Fruit fly (Drosophila melanogaster) whole organism, embryonic: ENCODE results near the gene CG2854.

Source experiments
- Asciz ChIP-seq: fragments of 200-800 bp; sonication (Bioruptor generic); optimal IDR thresholded peaks from 2 replicates; lab custom pipeline; 2017; ENCODE audit warnings: missing biosample characterization, mild to moderate bottlenecking, missing genetic modification characterization, missing genetic modification reagents
- Bteb2 ChIP-seq: fragments of 200-800 bp; sonication (Bioruptor generic); optimal IDR thresholded peaks from 2 replicates; lab custom pipeline; 2016; ENCODE audit warnings: missing biosample characterization, missing genetic modification characterization
- CG10209 ChIP-seq: fragments of 200-800 bp; sonication (Bioruptor generic); optimal IDR thresholded peaks from 3 replicates; lab custom pipeline; 2017; ENCODE audit warnings: missing biosample characterization, mild to moderate bottlenecking, missing genetic modification characterization, missing genetic modification reagents
- CG10274 ChIP-seq: fragments of 200-800 bp; sonication (Bioruptor generic); optimal IDR thresholded peaks from 3 replicates; lab custom pipeline; 2017; ENCODE audit warnings: missing biosample characterization, mild to moderate bottlenecking, missing genetic modification characterization
- CG10543 ChIP-seq: fragments of 200-800 bp; sonication (Bioruptor generic); optimal IDR thresholded peaks from 3 replicates; lab custom pipeline; 2017; ENCODE audit warnings: missing biosample characterization, mild to moderate bottlenecking, missing genetic modification characterization, moderate library complexity
- CG10565 ChIP-seq: fragments of 200-800 bp; sonication (Bioruptor generic); optimal IDR thresholded peaks from 3 replicates; lab custom pipeline; 2016; ENCODE audit warnings: missing biosample characterization, mild to moderate bottlenecking, missing genetic modification characterization
- CG1602 ChIP-seq: fragments of 200-800 bp; sonication (Bioruptor generic); optimal IDR thresholded peaks from 3 replicates; lab custom pipeline; 2016; ENCODE audit warnings: missing biosample characterization, missing genetic modification characterization
- CG16779 ChIP-seq: fragments of 200-800 bp; sonication (Bioruptor generic); IDR thresholded peaks from 2 replicates; pipeline ENCODE4 v1.3.6; 2022; ENCODE audit warnings: missing biosample characterization, missing genetic modification characterization
- CG18262 ChIP-seq: fragments of 200-800 bp; optimal IDR thresholded peaks from 3 replicates; lab custom pipeline; 2019; ENCODE audit warnings: missing biosample characterization, mild to moderate bottlenecking, missing genetic modification characterization, moderate library complexity
- CG2889 ChIP-seq: fragments of 200-800 bp; sonication (Bioruptor generic); IDR thresholded peaks from 3 replicates; pipeline ENCODE4 v1.3.6; 2022; ENCODE audit warnings: missing biosample characterization, missing genetic modification characterization
- CG3065 ChIP-seq: fragments of 200-800 bp; sonication (Bioruptor generic); optimal IDR thresholded peaks from 2 replicates; lab custom pipeline; 2016; ENCODE audit warnings: missing biosample characterization, missing genetic modification characterization
- CG3407 ChIP-seq: fragments of 200-800 bp; sonication (Bioruptor generic); optimal IDR thresholded peaks from 2 replicates; lab custom pipeline; 2018; ENCODE audit warnings: missing biosample characterization, mild to moderate bottlenecking, missing genetic modification characterization
- CG3838 ChIP-seq: fragments of 200-800 bp; sonication (Bioruptor generic); optimal IDR thresholded peaks from 3 replicates; lab custom pipeline; 2016; ENCODE audit warnings: missing biosample characterization, missing genetic modification characterization
- CG4282 ChIP-seq: fragments of 200-800 bp; sonication (Bioruptor generic); optimal IDR thresholded peaks from 2 replicates; lab custom pipeline; 2016; ENCODE audit warnings: missing biosample characterization, missing genetic modification characterization
- CG4360 ChIP-seq: fragments of 200-800 bp; sonication (Bioruptor generic); IDR thresholded peaks from 2 replicates; pipeline ENCODE4 v1.3.6; 2022; ENCODE audit warnings: missing biosample characterization, missing genetic modification characterization
- CG4707 ChIP-seq: fragments of 200-800 bp; sonication (Bioruptor generic); optimal IDR thresholded peaks from 2 replicates; lab custom pipeline; 2018; ENCODE audit warnings: missing biosample characterization, mild to moderate bottlenecking, missing genetic modification characterization, moderate library complexity
- CG4820 ChIP-seq: fragments of 200-800 bp; sonication (Bioruptor generic); optimal IDR thresholded peaks from 3 replicates; lab custom pipeline; 2016; ENCODE audit warnings: missing biosample characterization, missing genetic modification characterization
- CG5245 ChIP-seq: fragments of 200-800 bp; sonication (Bioruptor generic); optimal IDR thresholded peaks from 3 replicates; lab custom pipeline; 2016; ENCODE audit warnings: missing biosample characterization, missing genetic modification characterization
- CG6683 ChIP-seq: fragments of 200-800 bp; sonication (Bioruptor generic); optimal IDR thresholded peaks from 2 replicates; lab custom pipeline; 2017; ENCODE audit warnings: missing biosample characterization, mild to moderate bottlenecking, missing genetic modification characterization, missing genetic modification reagents
- CG6813 ChIP-seq: fragments of 200-800 bp; sonication (Bioruptor generic); optimal IDR thresholded peaks from 2 replicates; lab custom pipeline; 2017; ENCODE audit warnings: missing biosample characterization, missing genetic modification characterization, mild to moderate bottlenecking, moderate library complexity, missing genetic modification reagents
- CG7357 ChIP-seq: fragments of 200-800 bp; sonication (Bioruptor generic); IDR thresholded peaks from 3 replicates; pipeline ENCODE4 v1.3.6; 2022; ENCODE audit warnings: missing biosample characterization, missing genetic modification characterization
- Dfd ChIP-seq, 2 experiments: fragments of >200 bp; optimal IDR thresholded peaks; 2 replicates each; lab custom pipeline; 2017; ENCODE audit warnings: missing biosample characterization in 2 of 2, missing genetic modification characterization in 2 of 2
- Doc2 ChIP-seq: fragments of 200-800 bp; sonication (Bioruptor generic); IDR thresholded peaks from 2 replicates; pipeline ENCODE4 v1.3.6; 2022; ENCODE audit warnings: missing biosample characterization, missing genetic modification characterization
- E2f2 ChIP-seq: fragments of 200-800 bp; sonication (Bioruptor generic); IDR thresholded peaks from 2 replicates; pipeline ENCODE4 v1.3.6; 2022; ENCODE audit warnings: missing biosample characterization, missing genetic modification characterization
- Fer3 ChIP-seq: fragments of 200-800 bp; sonication (Bioruptor generic); optimal IDR thresholded peaks from 2 replicates; lab custom pipeline; 2018; ENCODE audit warnings: missing biosample characterization, mild to moderate bottlenecking, missing genetic modification characterization, moderate library complexity
- Hsf ChIP-seq: fragments of 200-800 bp; sonication (Bioruptor generic); optimal IDR thresholded peaks from 3 replicates; lab custom pipeline; 2016; ENCODE audit warnings: missing biosample characterization, missing genetic modification characterization
- MTF-1 ChIP-seq: fragments of 200-800 bp; sonication (Bioruptor generic); optimal IDR thresholded peaks from 2 replicates; lab custom pipeline; 2018; ENCODE audit warnings: missing biosample characterization, mild to moderate bottlenecking, missing genetic modification characterization, borderline replicate concordance
- Mes4 ChIP-seq: fragments of 200-800 bp; sonication (Bioruptor generic); optimal IDR thresholded peaks from 2 replicates; lab custom pipeline; 2016; ENCODE audit warnings: missing biosample characterization, missing genetic modification characterization
- Mrtf ChIP-seq: fragments of 200-800 bp; sonication (Bioruptor generic); IDR thresholded peaks from 3 replicates; pipeline ENCODE4 v1.3.6; 2022; ENCODE audit warnings: missing biosample characterization, missing genetic modification characterization
- Poxn ChIP-seq: fragments of 200-800 bp; sonication (Bioruptor generic); IDR thresholded peaks from 2 replicates; pipeline ENCODE4 v1.3.6; 2022; ENCODE audit warnings: missing biosample characterization, missing genetic modification characterization
- Side ChIP-seq: fragments of 200-800 bp; sonication (Bioruptor generic); optimal IDR thresholded peaks from 2 replicates; lab custom pipeline; 2016; ENCODE audit warnings: missing biosample characterization, missing genetic modification characterization
- Vsx1 ChIP-seq: fragments of 200-800 bp; sonication (Bioruptor generic); optimal IDR thresholded peaks from 2 replicates; lab custom pipeline; 2017; ENCODE audit warnings: missing biosample characterization, mild to moderate bottlenecking, missing genetic modification characterization, missing genetic modification reagents
- YL-1 ChIP-seq: fragments of 200-800 bp; sonication (Bioruptor generic); optimal IDR thresholded peaks from 3 replicates; lab custom pipeline; 2017; ENCODE audit warnings: missing biosample characterization, mild to moderate bottlenecking, missing genetic modification characterization
- chif ChIP-seq, 2 experiments: fragments of 200-800 bp; sonication (Bioruptor generic); optimal IDR thresholded peaks; 3 replicates each; lab custom pipeline; 2016; ENCODE audit warnings: missing biosample characterization in 2 of 2, missing genetic modification characterization in 2 of 2
- chm ChIP-seq: fragments of 200-800 bp; sonication (Bioruptor generic); IDR thresholded peaks from 2 replicates; pipeline ENCODE4 v1.3.6; 2022; ENCODE audit warnings: missing biosample characterization, missing genetic modification characterization
- corto ChIP-seq: fragments of 200-800 bp; sonication (Bioruptor generic); optimal IDR thresholded peaks from 2 replicates; lab custom pipeline; 2016; ENCODE audit warnings: missing biosample characterization, mild to moderate bottlenecking, missing genetic modification characterization, moderate library complexity
- ems ChIP-seq: fragments of 200-800 bp; sonication (Bioruptor generic); optimal IDR thresholded peaks from 3 replicates; lab custom pipeline; 2016; ENCODE audit warnings: missing biosample characterization, missing genetic modification characterization
- fu2 ChIP-seq: fragments of 200-800 bp; sonication (Bioruptor generic); optimal IDR thresholded peaks from 2 replicates; lab custom pipeline; 2016; ENCODE audit warnings: missing biosample characterization, missing genetic modification characterization
- hkb ChIP-seq, 2 experiments: fragments of 200-800 bp in 1 of 2; fragments of >200 bp in 1 of 2; sonication (Bioruptor generic) in 1 of 2; IDR thresholded peaks in 1 of 2; optimal IDR thresholded peaks in 1 of 2; 2 replicates each; pipeline versions ENCODE4 v1.3.6 to Lab custom; 2017 to 2022; ENCODE audit warnings: missing biosample characterization in 1 of 2, missing genetic modification characterization in 1 of 2
- inv ChIP-seq: fragments of 200-800 bp; sonication (Bioruptor generic); IDR thresholded peaks from 2 replicates; pipeline ENCODE4 v1.3.6; 2022; ENCODE audit warnings: missing biosample characterization, missing genetic modification characterization; ENCODE audit not compliant: partially characterized antibody
- lov ChIP-seq, 2 experiments: fragments of 200-800 bp in 1 of 2; fragments of >200 bp in 1 of 2; sonication (Bioruptor generic) in 1 of 2; IDR thresholded peaks in 1 of 2; optimal IDR thresholded peaks in 1 of 2; 2 replicates in 1 of 2; 3 replicates in 1 of 2; pipeline versions ENCODE4 v1.3.6 to Lab custom; 2017 to 2022; ENCODE audit warnings: missing biosample characterization in 1 of 2, missing genetic modification characterization in 1 of 2
- oc ChIP-seq: fragments of 200-800 bp; sonication (Bioruptor generic); optimal IDR thresholded peaks from 2 replicates; lab custom pipeline; 2018; ENCODE audit warnings: missing biosample characterization, mild to moderate bottlenecking, missing genetic modification characterization, moderate library complexity
- pum ChIP-seq: fragments of 200-800 bp; sonication (Bioruptor generic); optimal IDR thresholded peaks from 2 replicates; lab custom pipeline; 2016; ENCODE audit warnings: missing biosample characterization, missing genetic modification characterization
- sima ChIP-seq: fragments of 200-800 bp; sonication (Bioruptor generic); optimal IDR thresholded peaks from 2 replicates; lab custom pipeline; 2016; ENCODE audit warnings: missing biosample characterization, missing genetic modification characterization
- sqz ChIP-seq: fragments of 200-800 bp; sonication (Bioruptor generic); optimal IDR thresholded peaks from 3 replicates; lab custom pipeline; 2018; ENCODE audit warnings: missing biosample characterization, mild to moderate bottlenecking, missing genetic modification characterization
- stwl ChIP-seq: fragments of 200-800 bp; sonication (Bioruptor generic); optimal IDR thresholded peaks from 3 replicates; lab custom pipeline; 2018; ENCODE audit warnings: missing biosample characterization, mild to moderate bottlenecking, missing genetic modification characterization, moderate library complexity
- toy ChIP-seq: fragments of 200-800 bp; sonication (Bioruptor generic); IDR thresholded peaks from 2 replicates; pipeline ENCODE4 v1.3.6; 2022; ENCODE audit warnings: missing biosample characterization, missing genetic modification characterization
- ttk ChIP-seq: fragments of 200-800 bp; sonication (Bioruptor generic); IDR thresholded peaks from 2 replicates; pipeline ENCODE4 v2.1.2; 2022; ENCODE audit warnings: missing biosample characterization, missing genetic modification characterization
- zf30C ChIP-seq: fragments of 200-800 bp; sonication (Bioruptor generic); optimal IDR thresholded peaks from 3 replicates; lab custom pipeline; 2018; ENCODE audit warnings: missing biosample characterization, mild to moderate bottlenecking, missing genetic modification characterization

CG2854 gene

DNA sequence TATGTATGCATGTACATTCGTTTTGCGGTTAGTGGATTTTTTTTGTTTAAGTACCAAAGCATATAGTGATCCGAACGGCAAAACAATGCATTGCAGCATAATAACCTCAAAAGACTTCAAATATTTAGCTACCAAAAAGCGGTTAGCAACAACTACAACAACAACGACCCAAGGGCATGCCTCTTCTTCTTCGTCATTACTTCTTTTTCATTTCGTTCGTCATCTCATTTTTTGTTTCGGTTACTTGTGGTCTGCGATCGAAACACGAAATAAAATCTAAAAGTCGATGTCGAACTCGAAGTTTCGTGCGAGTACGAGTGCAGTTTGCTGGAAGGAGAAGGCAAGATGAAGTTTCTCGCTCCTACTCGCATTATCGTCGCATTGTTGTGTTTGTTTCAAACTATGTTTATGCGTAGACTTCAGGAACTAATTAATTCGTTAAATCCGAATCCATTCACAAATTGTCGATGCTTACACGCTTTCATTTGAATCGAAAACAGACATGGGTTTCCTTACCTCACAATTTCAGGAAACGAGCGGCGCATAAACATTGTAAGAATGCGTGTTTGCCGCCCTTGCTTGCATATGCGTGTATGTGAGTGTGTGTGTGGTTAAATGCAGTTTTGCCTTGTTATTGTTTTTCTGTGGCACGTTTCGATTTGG lies 28.1 kb upstream of the CG2854 start (continued):
- TF ChIP-seq CG3838 (GFP tag; lab: Kevin White, UChicago) (peak; percentile 41), CG5245 (GFP tag; lab: Kevin White, UChicago) (peak; percentile 59), ttk (GFP tag; lab: Robert Waterston, UW) (peak; percentile 73), YL-1 (GFP tag; lab: Kevin White, UChicago) (peak; percentile 5), Asciz (GFP tag; lab: Kevin White, UChicago) (peak; percentile 78), ems (GFP tag; lab: Kevin White, UChicago) (peak; percentile 72), Mrtf (GFP tag; lab: Robert Waterston, UW) (peak; percentile 60; the same call in 2 of the 3 replicates), CG4707 (peak; percentile 79), Fer3 (peak; percentile 65), CG6813 (peak; percentile 79), chif (GFP tag; optimal IDR thresholded peaks at IDR 0.05; lab: Kevin White, UChicago) (peak; percentile 74 to 81), oc (peak; percentile 89), CG10565 (GFP tag; lab: Kevin White, UChicago) (no peak), chm (peak; percentile 97), pum (GFP tag; lab: Kevin White, UChicago) (peak; percentile 77), Mes4 (GFP tag; lab: Kevin White, UChicago) (peak; percentile 88), CG16779 (GFP tag; lab: Robert Waterston, UW) (no peak), inv (GFP tag; lab: Robert Waterston, UW) (no peak), CG2889 (GFP tag; lab: Robert Waterston, UW) (no peak), E2f2 (GFP tag; lab: Robert Waterston, UW) (peak; percentile 65), CG10274 (GFP tag; lab: Kevin White, UChicago) (no peak), CG10543 (GFP tag; lab: Kevin White, UChicago) (no peak), hkb (optimal IDR thresholded peaks at IDR 0.05; lab: Kevin White, UChicago) (no peak), hkb (GFP tag; IDR thresholded peaks at IDR 0.05; lab: Robert Waterston, UW) (peak; percentile 87), CG3407 (GFP tag; lab: Kevin White, UChicago) (peak; percentile 83), corto (GFP tag; lab: Kevin White, UChicago) (peak; percentile 75), CG4820 (peak; percentile 100), Vsx1 (GFP tag; lab: Kevin White, UChicago) (peak; percentile 1), CG4360 (peak; percentile 80), CG7357 (GFP tag; lab: Robert Waterston, UW) (no peak), CG1602 (GFP tag; lab: Kevin White, UChicago) (peak; percentile 83), CG10209 (GFP tag; lab: Kevin White, UChicago) (peak; percentile 75), stwl (tag; lab: Kevin White, UChicago) (peak; percentile 45), Side (GFP tag; lab: Kevin White, UChicago) (peak; percentile 87), CG4282 (GFP tag; lab: Kevin White, UChicago) (no peak), lov (optimal IDR thresholded peaks at IDR 0.05; lab: Kevin White, UChicago) (no peak), lov (GFP tag; IDR thresholded peaks at IDR 0.05; lab: Robert Waterston, UW) (peak; percentile 91), sqz (GFP tag; lab: Kevin White, UChicago) (peak; percentile 52), CG18262 (tag; lab: Kevin White, UChicago) (peak; percentile 93), zf30C (GFP tag; lab: Kevin White, UChicago) (no peak), Bteb2 (GFP tag; lab: Kevin White, UChicago) (no peak), sima (peak; percentile 5), Doc2 (GFP tag; lab: Robert Waterston, UW) (no peak), fu2 (GFP tag; lab: Kevin White, UChicago) (peak; percentile 8), Hsf (peak; percentile 88), Dfd (GFP tag; optimal IDR thresholded peaks at IDR 0.05; lab: Kevin White, UChicago) (no peak), Poxn (GFP tag; lab: Robert Waterston, UW) (no peak), CG3065 (GFP tag; lab: Kevin White, UChicago) (peak; percentile 65), toy (no peak), CG6683 (no peak), MTF-1 (GFP tag; lab: Kevin White, UChicago) (peak; percentile 66)
